Fruit fly (Drosophila melanogaster) whole organism, embryonic: ENCODE measurements around the gene Arp6.

ENCODE experiments used
- Bdp1 ChIP-seq: fragments of 200-800 bp; sonication (Bioruptor generic); optimal IDR thresholded peaks from 3 replicates; lab custom pipeline; 2016; ENCODE audit warnings: missing biosample characterization, missing genetic modification characterization
- CG10267 ChIP-seq: fragments of 200-800 bp; sonication (Bioruptor generic); optimal IDR thresholded peaks from 2 replicates; lab custom pipeline; 2018; ENCODE audit warnings: missing biosample characterization, mild to moderate bottlenecking, missing genetic modification characterization, moderate library complexity
- CG10543 ChIP-seq: fragments of 200-800 bp; sonication (Bioruptor generic); optimal IDR thresholded peaks from 3 replicates; lab custom pipeline; 2017; ENCODE audit warnings: missing biosample characterization, mild to moderate bottlenecking, missing genetic modification characterization, moderate library complexity
- CG12071 ChIP-seq: fragments of 200-800 bp; sonication (Bioruptor generic); optimal IDR thresholded peaks from 3 replicates; lab custom pipeline; 2018; ENCODE audit warnings: missing biosample characterization, mild to moderate bottlenecking, missing genetic modification characterization
- CG13287 ChIP-seq: fragments of 200-800 bp; sonication (Bioruptor generic); IDR thresholded peaks from 2 replicates; pipeline ENCODE4 v1.3.6; 2022; ENCODE audit warnings: missing biosample characterization, missing genetic modification characterization; ENCODE audit not compliant: partially characterized antibody
- CG14860 ChIP-seq: fragments of 200-800 bp; sonication (Bioruptor generic); IDR thresholded peaks from 3 replicates; pipeline ENCODE4 v1.3.6; 2022; ENCODE audit warnings: missing biosample characterization, missing genetic modification characterization; ENCODE audit not compliant: partially characterized antibody
- CG15073 ChIP-seq: fragments of 200-800 bp; sonication (Bioruptor generic); optimal IDR thresholded peaks from 2 replicates; lab custom pipeline; 2016; ENCODE audit warnings: missing biosample characterization, missing genetic modification characterization
- CG1602 ChIP-seq: fragments of 200-800 bp; sonication (Bioruptor generic); optimal IDR thresholded peaks from 3 replicates; lab custom pipeline; 2016; ENCODE audit warnings: missing biosample characterization, missing genetic modification characterization
- CG16863 ChIP-seq: fragments of 200-800 bp; sonication (Bioruptor generic); optimal IDR thresholded peaks from 3 replicates; lab custom pipeline; 2016; ENCODE audit warnings: missing biosample characterization, missing genetic modification characterization
- CG17568 ChIP-seq: fragments of 200-800 bp; sonication (Bioruptor generic); optimal IDR thresholded peaks from 2 replicates; lab custom pipeline; 2018; ENCODE audit warnings: missing biosample characterization, mild to moderate bottlenecking, missing genetic modification characterization, moderate library complexity
- CG17829 ChIP-seq: fragments of 200-800 bp; optimal IDR thresholded peaks from 2 replicates; lab custom pipeline; 2019; ENCODE audit warnings: missing biosample characterization, mild to moderate bottlenecking, missing genetic modification characterization, moderate library complexity
- CG18764 ChIP-seq: fragments of 200-800 bp; sonication (Bioruptor generic); optimal IDR thresholded peaks from 3 replicates; lab custom pipeline; 2016; ENCODE audit warnings: missing biosample characterization, missing genetic modification characterization
- CG7839 ChIP-seq: fragments of 200-800 bp; sonication (Bioruptor generic); optimal IDR thresholded peaks from 3 replicates; lab custom pipeline; 2018; ENCODE audit warnings: missing biosample characterization, mild to moderate bottlenecking, missing genetic modification characterization, moderate library complexity
- CG8089 ChIP-seq: fragments of 200-800 bp; sonication (Bioruptor generic); optimal IDR thresholded peaks from 3 replicates; lab custom pipeline; 2016; ENCODE audit warnings: missing biosample characterization, missing genetic modification characterization
- CG8359 ChIP-seq: fragments of 200-800 bp; sonication (Bioruptor generic); optimal IDR thresholded peaks from 2 replicates; lab custom pipeline; 2017; ENCODE audit warnings: missing biosample characterization, mild to moderate bottlenecking, missing genetic modification characterization, borderline replicate concordance
- CG9609 ChIP-seq: fragments of 200-800 bp; sonication (Bioruptor generic); optimal IDR thresholded peaks from 3 replicates; lab custom pipeline; 2016; ENCODE audit warnings: missing biosample characterization, missing genetic modification characterization
- CG9876 ChIP-seq: fragments of 200-800 bp; sonication (Bioruptor generic); optimal IDR thresholded peaks from 2 replicates; lab custom pipeline; 2016; ENCODE audit warnings: missing biosample characterization, missing genetic modification characterization
- Ets97D ChIP-seq: fragments of 200-800 bp; sonication (Bioruptor generic); optimal IDR thresholded peaks from 3 replicates; lab custom pipeline; 2016; ENCODE audit warnings: missing biosample characterization, missing genetic modification characterization
- Hmr ChIP-seq: fragments of 200-800 bp; sonication (Bioruptor generic); optimal IDR thresholded peaks from 3 replicates; lab custom pipeline; 2017; ENCODE audit warnings: mild to moderate bottlenecking, missing biosample characterization, missing genetic modification reagents, missing genetic modification characterization
- Hsf ChIP-seq: fragments of 200-800 bp; sonication (Bioruptor generic); optimal IDR thresholded peaks from 3 replicates; lab custom pipeline; 2016; ENCODE audit warnings: missing biosample characterization, missing genetic modification characterization
- Nf-YC ChIP-seq: fragments of 200-800 bp; optimal IDR thresholded peaks from 3 replicates; lab custom pipeline; 2019; ENCODE audit warnings: missing biosample characterization, mild to moderate bottlenecking, missing genetic modification characterization, moderate library complexity
- Opbp ChIP-seq: fragments of 200-800 bp; sonication (Bioruptor generic); IDR thresholded peaks from 3 replicates; pipeline ENCODE4 v1.3.6; 2022; ENCODE audit warnings: missing biosample characterization, missing genetic modification characterization; ENCODE audit not compliant: partially characterized antibody
- PHDP ChIP-seq: fragments of 200-800 bp; sonication (Bioruptor generic); optimal IDR thresholded peaks from 3 replicates; lab custom pipeline; 2018; ENCODE audit warnings: missing biosample characterization, mild to moderate bottlenecking, missing genetic modification characterization, moderate library complexity
- Ptx1 ChIP-seq: fragments of 200-800 bp; sonication (Bioruptor generic); IDR thresholded peaks from 2 replicates; pipeline ENCODE4 v1.3.6; 2022; ENCODE audit warnings: missing biosample characterization, missing genetic modification characterization
- Spps ChIP-seq: fragments of 200-800 bp; sonication (Bioruptor generic); optimal IDR thresholded peaks from 2 replicates; lab custom pipeline; 2018; ENCODE audit warnings: missing biosample characterization, mild to moderate bottlenecking, missing genetic modification characterization
- Sry-δ ChIP-seq: fragments of 200-800 bp; sonication (Bioruptor generic); optimal IDR thresholded peaks from 2 replicates; lab custom pipeline; 2016; ENCODE audit warnings: missing biosample characterization, missing genetic modification characterization
- Trl ChIP-seq, 3 experiments: fragments of >200 bp in 2 of 3; fragments of 200-800 bp in 1 of 3; sonication (Bioruptor generic) in 1 of 3; optimal IDR thresholded peaks; 2 replicates in 1 of 3; 3 replicates in 2 of 3; lab custom pipeline; 2016 to 2017; ENCODE audit warnings: missing biosample characterization in 1 of 3, missing genetic modification characterization in 1 of 3
- ara ChIP-seq: fragments of 200-800 bp; sonication (Bioruptor generic); IDR thresholded peaks from 2 replicates; pipeline ENCODE4 v1.3.6; 2022; ENCODE audit warnings: missing biosample characterization, missing genetic modification characterization
- chinmo ChIP-seq: fragments of 200-800 bp; sonication (Bioruptor generic); IDR thresholded peaks from 4 replicates; pipeline ENCODE4 v1.3.6; 2022; ENCODE audit warnings: missing biosample characterization, missing genetic modification characterization; ENCODE audit not compliant: partially characterized antibody
- cwo ChIP-seq: fragments of 200-800 bp; sonication (Bioruptor generic); optimal IDR thresholded peaks from 3 replicates; lab custom pipeline; 2017; ENCODE audit warnings: missing biosample characterization, missing genetic modification characterization, mild to moderate bottlenecking, moderate library complexity, missing genetic modification reagents
- dmrt99B ChIP-seq: fragments of 200-800 bp; sonication (Bioruptor generic); optimal IDR thresholded peaks from 2 replicates; lab custom pipeline; 2018; ENCODE audit warnings: missing biosample characterization, mild to moderate bottlenecking, missing genetic modification characterization, moderate library complexity
- emc ChIP-seq: fragments of 200-800 bp; sonication (Bioruptor generic); optimal IDR thresholded peaks from 2 replicates; lab custom pipeline; 2016; ENCODE audit warnings: missing biosample characterization, missing genetic modification characterization
- eve ChIP-seq, 2 experiments: fragments of >200 bp; optimal IDR thresholded peaks; 2 replicates each; lab custom pipeline; 2017; ENCODE audit warnings: missing biosample characterization in 2 of 2, missing genetic modification characterization in 2 of 2
- fu2 ChIP-seq: fragments of 200-800 bp; sonication (Bioruptor generic); optimal IDR thresholded peaks from 2 replicates; lab custom pipeline; 2016; ENCODE audit warnings: missing biosample characterization, missing genetic modification characterization
- gsb ChIP-seq: fragments of 200-800 bp; sonication (Bioruptor generic); IDR thresholded peaks from 2 replicates; pipeline ENCODE4 v1.3.6; 2022; ENCODE audit warnings: missing biosample characterization, missing genetic modification characterization
- hb ChIP-seq: fragments of 200-800 bp; sonication (Bioruptor generic); IDR thresholded peaks from 3 replicates; pipeline ENCODE4 v1.3.6; 2022; ENCODE audit warnings: missing biosample characterization, missing genetic modification characterization; ENCODE audit not compliant: partially characterized antibody
- hth ChIP-seq: fragments of >200 bp; optimal IDR thresholded peaks from 2 replicates; lab custom pipeline; 2017; ENCODE audit warnings: inconsistent platforms
- jing ChIP-seq: fragments of 200-800 bp; sonication (Bioruptor generic); optimal IDR thresholded peaks from 2 replicates; lab custom pipeline; 2018; ENCODE audit warnings: missing biosample characterization, mild to moderate bottlenecking, missing genetic modification characterization
- knrl ChIP-seq: fragments of 200-800 bp; sonication (Bioruptor generic); IDR thresholded peaks from 3 replicates; pipeline ENCODE4 v1.3.6; 2022; ENCODE audit warnings: missing biosample characterization, missing genetic modification characterization; ENCODE audit not compliant: partially characterized antibody
- nau ChIP-seq: fragments of 200-800 bp; sonication (Bioruptor generic); optimal IDR thresholded peaks from 3 replicates; lab custom pipeline; 2017; ENCODE audit warnings: missing biosample characterization, mild to moderate bottlenecking, missing genetic modification characterization, missing genetic modification reagents
- ranshi ChIP-seq: fragments of 200-800 bp; sonication (Bioruptor generic); IDR thresholded peaks from 2 replicates; pipeline ENCODE4 v1.3.6; 2022; ENCODE audit warnings: missing biosample characterization, missing genetic modification characterization
- repo ChIP-seq: fragments of 200-800 bp; sonication (Bioruptor generic); optimal IDR thresholded peaks from 2 replicates; lab custom pipeline; 2016; ENCODE audit warnings: missing biosample characterization, missing genetic modification characterization
- rib ChIP-seq: fragments of 200-800 bp; sonication (Bioruptor generic); IDR thresholded peaks from 2 replicates; pipeline ENCODE4 v1.3.6; 2022; ENCODE audit warnings: missing biosample characterization, missing genetic modification characterization
- sd ChIP-seq: fragments of 200-800 bp; sonication (Bioruptor generic); optimal IDR thresholded peaks from 3 replicates; lab custom pipeline; 2018; ENCODE audit warnings: missing biosample characterization, mild to moderate bottlenecking, missing genetic modification characterization, moderate library complexity
- sens-2 ChIP-seq: fragments of 200-800 bp; sonication (Bioruptor generic); IDR thresholded peaks from 2 replicates; pipeline ENCODE4 v1.3.6; 2022; ENCODE audit warnings: missing biosample characterization, missing genetic modification characterization
- so ChIP-seq: fragments of 200-800 bp; sonication (Bioruptor generic); IDR thresholded peaks from 3 replicates; pipeline ENCODE4 v1.3.6; 2022; ENCODE audit warnings: missing biosample characterization, missing genetic modification characterization
- tap ChIP-seq: fragments of 200-800 bp; optimal IDR thresholded peaks from 3 replicates; lab custom pipeline; 2019; ENCODE audit warnings: missing biosample characterization, mild to moderate bottlenecking, missing genetic modification characterization, moderate library complexity
- tio ChIP-seq: fragments of 200-800 bp; sonication (Bioruptor generic); optimal IDR thresholded peaks from 2 replicates; lab custom pipeline; 2017; ENCODE audit warnings: missing biosample characterization, missing genetic modification characterization, inconsistent platforms
- trem ChIP-seq: fragments of 200-800 bp; optimal IDR thresholded peaks from 3 replicates; lab custom pipeline; 2019; ENCODE audit warnings: missing biosample characterization, mild to moderate bottlenecking, missing genetic modification characterization, moderate library complexity
- unc-4 ChIP-seq: fragments of 200-800 bp; sonication (Bioruptor generic); IDR thresholded peaks from 2 replicates; pipeline ENCODE4 v1.3.6; 2022; ENCODE audit warnings: missing biosample characterization, missing genetic modification characterization; ENCODE audit not compliant: partially characterized antibody

Gene Arp6

DNA sequence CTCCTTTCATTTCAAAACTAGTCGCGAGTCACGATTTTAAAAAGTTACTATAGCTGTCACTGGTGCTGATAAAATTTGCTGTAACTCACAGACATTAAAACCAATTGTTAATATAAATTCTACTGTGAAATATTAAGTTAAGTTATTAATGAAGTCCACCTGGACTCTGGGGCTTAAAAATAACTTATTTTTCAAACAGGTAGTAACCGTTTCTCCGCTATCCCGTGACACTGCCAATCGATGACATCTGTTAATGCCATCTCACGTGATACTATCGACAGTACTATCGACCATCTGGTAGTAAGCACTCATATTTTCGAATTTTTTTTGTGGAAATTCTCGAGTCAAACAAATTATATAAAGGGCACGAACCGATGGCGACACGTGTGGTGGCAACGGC lies 2.9 kb downstream of the Arp6 start, which contains the start of the genes CG12379 and MagR (continued):
- TF ChIP-seq knrl (GFP tag; lab: Robert Waterston, UW) = peak; percentile 86
- no peak for TF ChIP-seq sens-2 (GFP tag; lab: Robert Waterston, UW)
- TF ChIP-seq gsb = no peak
- no peak for TF ChIP-seq tio (GFP tag; lab: Kevin White, UChicago)
- TF ChIP-seq hb (GFP tag; lab: Robert Waterston, UW) = peak; percentile 70; the same call in 1 of the 3 replicates
- TF ChIP-seq so (GFP tag; lab: Robert Waterston, UW) = no peak
- TF ChIP-seq unc-4 (GFP tag; lab: Robert Waterston, UW) = peak; percentile 78
- TF ChIP-seq nau = no peak
- no peak for TF ChIP-seq jing (GFP tag; lab: Kevin White, UChicago)
- 0 out of 2 replicates have a peak, but pooled peaks have one; percentile 31 for TF ChIP-seq ranshi (GFP tag; lab: Robert Waterston, UW)
- no peak for TF ChIP-seq rib
- TF ChIP-seq CG8359 (GFP tag; lab: Kevin White, UChicago) = no peak
- TF ChIP-seq Ptx1 = peak; percentile 53
- TF ChIP-seq CG9876 (GFP tag; lab: Kevin White, UChicago) = peak; percentile 47
- peak; percentile 77 for TF ChIP-seq CG14860 (GFP tag; lab: Robert Waterston, UW)
- no peak for TF ChIP-seq CG8089
- TF ChIP-seq emc (GFP tag; lab: Kevin White, UChicago) = peak; percentile 9
- 0 out of 2 replicates have a peak, but pooled peaks have one; percentile 38 for TF ChIP-seq ara (GFP tag; lab: Robert Waterston, UW)
- TF ChIP-seq CG15073 (GFP tag; lab: Kevin White, UChicago) = no peak
- no peak for TF ChIP-seq CG10543
- TF ChIP-seq CG1602 (GFP tag; lab: Kevin White, UChicago) = peak; percentile 45
- TF ChIP-seq chinmo (GFP tag; lab: Robert Waterston, UW) = 0 out of 4 replicates have a peak, but pooled peaks have one; percentile 67
- peak; percentile 78 for TF ChIP-seq CG13287 (GFP tag; lab: Robert Waterston, UW)
- peak; percentile 52 for TF ChIP-seq CG10267
- peak; percentile 72 for TF ChIP-seq Nf-YC (tag; lab: Kevin White, UChicago)
- peak; percentile 31 for TF ChIP-seq CG9609 (GFP tag; lab: Kevin White, UChicago)
- TF ChIP-seq sd (tag; lab: Kevin White, UChicago) = no peak
- TF ChIP-seq Spps (tag; lab: Kevin White, UChicago) = no peak
- TF ChIP-seq PHDP (tag; lab: Kevin White, UChicago) = peak; percentile 30
- TF ChIP-seq CG18764 (GFP tag; lab: Kevin White, UChicago) = no peak
- no peak for TF ChIP-seq CG12071 (GFP tag; lab: Kevin White, UChicago)
- peak; percentile 85 for TF ChIP-seq Sry-δ (GFP tag; lab: Kevin White, UChicago)
- TF ChIP-seq CG17568 = no peak
- TF ChIP-seq eve (GFP tag; optimal IDR thresholded peaks at IDR 0.05; lab: Kevin White, UChicago) = no peak
- no peak for TF ChIP-seq Hmr (GFP tag; lab: Kevin White, UChicago)
- no peak for TF ChIP-seq tap (tag; lab: Kevin White, UChicago)
- TF ChIP-seq Hsf (GFP tag; lab: Kevin White, UChicago) = peak; percentile 63
- peak; percentile 54 for TF ChIP-seq trem
- no peak for TF ChIP-seq CG7839 (tag; lab: Kevin White, UChicago)
- no peak for TF ChIP-seq cwo
- TF ChIP-seq hth = no peak
- TF ChIP-seq dmrt99B (tag; lab: Kevin White, UChicago) = no peak
- no peak for TF ChIP-seq repo (GFP tag; lab: Kevin White, UChicago)
- TF ChIP-seq fu2 (GFP tag; lab: Kevin White, UChicago) = peak; percentile 27
- TF ChIP-seq CG17829 (tag; lab: Kevin White, UChicago) = peak; percentile 33
- peak; percentile 30 for TF ChIP-seq Ets97D (GFP tag; lab: Kevin White, UChicago)
- TF ChIP-seq Opbp (GFP tag; lab: Robert Waterston, UW) = peak; percentile 67
- TF ChIP-seq Trl (optimal IDR thresholded peaks at IDR 0.05; lab: Kevin White, UChicago) = no peak
- TF ChIP-seq Trl (GFP tag; optimal IDR thresholded peaks at IDR 0.05; lab: Kevin White, UChicago) = peak; percentile 40
- peak; percentile 42 for TF ChIP-seq Bdp1
- TF ChIP-seq CG16863 (GFP tag; lab: Kevin White, UChicago) = peak; percentile 45
